Worm (Caenorhabditis elegans) whole organism, young adult: ENCODE measurements around the gene ZK643.5.

Experiments
- B0019.2 ChIP-seq: fragments of 200-800 bp; sonication (Bioruptor generic); conservative IDR thresholded peaks from 2 replicates; pipeline ENCODE4 v1.3.6; 2022; ENCODE audit warnings: missing genetic modification reagents, missing genetic modification characterization, missing compliant biosample characterization
- B0336.3 ChIP-seq: fragments of 200-800 bp; sonication (Bioruptor generic); IDR thresholded peaks from 2 replicates; pipeline ENCODE4 v1.3.6; 2022; ENCODE audit warnings: missing genetic modification characterization, missing compliant biosample characterization
- K12H6.12 ChIP-seq: fragments of 200-800 bp; sonication (Bioruptor generic); optimal IDR thresholded peaks from 2 replicates; lab custom pipeline; 2018; ENCODE audit warnings: mild to moderate bottlenecking, missing genetic modification characterization, missing compliant biosample characterization
- Y53G8AR.9 ChIP-seq: fragments of 200-800 bp; sonication (Bioruptor generic); conservative IDR thresholded peaks from 2 replicates; pipeline ENCODE4 v1.3.6; 2022; ENCODE audit warnings: missing genetic modification reagents, missing genetic modification characterization, missing compliant biosample characterization
- Y56A3A.18 ChIP-seq: fragments of 200-800 bp; sonication (Bioruptor generic); IDR thresholded peaks from 2 replicates; pipeline ENCODE4 v1.3.6; 2022; ENCODE audit warnings: missing genetic modification reagents, missing genetic modification characterization, missing compliant biosample characterization
- ZK185.1 ChIP-seq: sonication (generic microtip); optimal IDR thresholded peaks from 2 replicates; lab custom pipeline; 2016; ENCODE audit warnings: mild to moderate bottlenecking, missing genetic modification characterization, missing compliant biosample characterization; ENCODE audit not compliant: poor library complexity, severe bottlenecking
- ama-1 ChIP-seq, 3 experiments: fragments of 150-350 bp in 1 of 3; sonication (generic microtip) in 2 of 3; optimal IDR thresholded peaks; 2 replicates each; lab custom pipeline; 2014 to 2018; ENCODE audit warnings: missing biosample characterization in 2 of 3, missing genetic modification characterization in 2 of 3, missing genetic modification reagents in 2 of 3
- atf-7 ChIP-seq: sonication (generic microtip); optimal IDR thresholded peaks from 2 replicates; lab custom pipeline; 2017; ENCODE audit warnings: mild to moderate bottlenecking, missing genetic modification characterization, missing compliant biosample characterization
- athp-1 ChIP-seq: sonication (generic microtip); optimal IDR thresholded peaks from 2 replicates; lab custom pipeline; 2017; ENCODE audit warnings: mild to moderate bottlenecking, missing genetic modification characterization, missing compliant biosample characterization
- attf-5 ChIP-seq: fragments of 200-800 bp; sonication (Bioruptor generic); optimal IDR thresholded peaks from 2 replicates; lab custom pipeline; 2018; ENCODE audit warnings: mild to moderate bottlenecking, missing genetic modification characterization, missing compliant biosample characterization
- bed-1 ChIP-seq: fragments of 200-800 bp; sonication (Bioruptor generic); IDR thresholded peaks from 2 replicates; pipeline ENCODE4 v1.3.6; 2022; ENCODE audit warnings: missing genetic modification reagents, missing genetic modification characterization, missing compliant biosample characterization
- cebp-1 ChIP-seq, 2 experiments: fragments of 200-800 bp in 1 of 2; sonication (Bioruptor generic) in 1 of 2; sonication (generic microtip) in 1 of 2; IDR thresholded peaks in 1 of 2; optimal IDR thresholded peaks in 1 of 2; 2 replicates each; pipeline versions ENCODE4 v1.3.6 to Lab custom; 2017 to 2022; ENCODE audit warnings: missing compliant biosample characterization in 2 of 2, missing genetic modification characterization in 2 of 2, mild to moderate bottlenecking in 1 of 2, missing genetic modification reagents in 1 of 2, moderate library complexity in 1 of 2
- chd-7 ChIP-seq: sonication (generic microtip); optimal IDR thresholded peaks from 2 replicates; lab custom pipeline; 2016; ENCODE audit warnings: mild to moderate bottlenecking, missing genetic modification characterization, moderate library complexity, missing compliant biosample characterization
- fkh-3 ChIP-seq: sonication (generic microtip); optimal IDR thresholded peaks from 2 replicates; lab custom pipeline; 2016; ENCODE audit warnings: mild to moderate bottlenecking, missing genetic modification characterization, missing compliant biosample characterization
- hmg-1.2 ChIP-seq: fragments of 200-800 bp; sonication (Bioruptor generic); IDR thresholded peaks from 2 replicates; pipeline ENCODE4 v1.3.6; 2022; ENCODE audit warnings: missing genetic modification reagents, missing genetic modification characterization, missing compliant biosample characterization
- let-607 ChIP-seq, 2 experiments: fragments of 200-800 bp in 1 of 2; sonication (Bioruptor generic) in 1 of 2; sonication (generic microtip) in 1 of 2; optimal IDR thresholded peaks; 2 replicates each; lab custom pipeline; 2016 to 2018; ENCODE audit warnings: mild to moderate bottlenecking in 2 of 2, missing compliant biosample characterization in 2 of 2, missing genetic modification characterization in 2 of 2, moderate library complexity in 2 of 2, missing genotype in 1 of 2
- lin-35 ChIP-seq, 3 experiments: fragments of 150-350 bp in 2 of 3; sonication (generic microtip) in 1 of 3; optimal IDR thresholded peaks; 2 replicates each; lab custom pipeline; 2014 to 2018; ENCODE audit warnings: missing biosample characterization in 3 of 3, missing genetic modification characterization in 3 of 3, missing genetic modification reagents in 3 of 3
- lin-40 ChIP-seq: sonication (generic microtip); optimal IDR thresholded peaks from 2 replicates; lab custom pipeline; 2016; ENCODE audit warnings: missing genetic modification characterization, mild to moderate bottlenecking, missing compliant biosample characterization, missing genotype, missing genetic modification reagents
- madf-6 ChIP-seq: fragments of 200-800 bp; sonication (Bioruptor generic); IDR thresholded peaks from 2 replicates; pipeline ENCODE4 v1.3.6; 2022; ENCODE audit warnings: missing genetic modification reagents, missing genetic modification characterization, missing compliant biosample characterization
- nfya-2 ChIP-seq: fragments of 200-800 bp; sonication (Bioruptor generic); IDR thresholded peaks from 2 replicates; pipeline ENCODE4 v1.3.6; 2022; ENCODE audit warnings: missing genetic modification reagents, missing genetic modification characterization, missing compliant biosample characterization
- nfyb-1 ChIP-seq: fragments of 200-800 bp; sonication (Bioruptor generic); IDR thresholded peaks from 2 replicates; pipeline ENCODE4 v1.3.6; 2022; ENCODE audit warnings: missing genetic modification reagents, missing genetic modification characterization, missing compliant biosample characterization
- pbrm-1 ChIP-seq: fragments of 200-800 bp; sonication (Bioruptor generic); IDR thresholded peaks from 2 replicates; pipeline ENCODE4 v1.3.6; 2022; ENCODE audit warnings: missing genetic modification reagents, missing genetic modification characterization, missing compliant biosample characterization
- pha-4 ChIP-seq: fragments of 150-350 bp; sonication (generic microtip); optimal IDR thresholded peaks from 2 replicates; lab custom pipeline; 2014; ENCODE audit warnings: missing biosample characterization, missing genetic modification reagents, missing genetic modification characterization
- rec-8 ChIP-seq, 2 experiments: sonication (generic microtip); optimal IDR thresholded peaks; 2 replicates each; lab custom pipeline; 2016; ENCODE audit warnings: mild to moderate bottlenecking in 2 of 2, missing genetic modification characterization in 2 of 2, missing genetic modification reagents in 2 of 2, missing genotype in 2 of 2, missing biosample characterization in 1 of 2, missing compliant biosample characterization in 1 of 2, moderate library complexity in 1 of 2
- tbx-9 ChIP-seq: sonication (generic microtip); optimal IDR thresholded peaks from 2 replicates; lab custom pipeline; 2016; ENCODE audit warnings: borderline replicate concordance, missing genetic modification characterization, inconsistent platforms, missing compliant biosample characterization
- tlf-1 ChIP-seq: fragments of 200-800 bp; sonication (Bioruptor generic); optimal IDR thresholded peaks from 2 replicates; lab custom pipeline; 2018; ENCODE audit warnings: mild to moderate bottlenecking, missing genetic modification characterization, missing compliant biosample characterization
- unc-130 ChIP-seq: sonication (generic microtip); optimal IDR thresholded peaks from 2 replicates; lab custom pipeline; 2016; ENCODE audit warnings: missing genetic modification reagents, missing genetic modification characterization, missing compliant biosample characterization
- xnd-1 ChIP-seq: sonication (generic microtip); optimal IDR thresholded peaks from 2 replicates; lab custom pipeline; 2016; ENCODE audit warnings: missing genotype, missing genetic modification reagents, missing genetic modification characterization, missing compliant biosample characterization
- zfh-2 ChIP-seq: fragments of 200-800 bp; sonication (Bioruptor generic); conservative IDR thresholded peaks from 2 replicates; pipeline ENCODE4 v1.3.6; 2022; ENCODE audit warnings: missing genetic modification reagents, missing genetic modification characterization, missing compliant biosample characterization
- zim-3 ChIP-seq: sonication (generic microtip); optimal IDR thresholded peaks from 2 replicates; lab custom pipeline; 2017; ENCODE audit warnings: mild to moderate bottlenecking, missing genetic modification characterization, moderate library complexity, missing compliant biosample characterization
- ztf-22 ChIP-seq: fragments of 200-800 bp; sonication (Bioruptor generic); optimal IDR thresholded peaks from 2 replicates; lab custom pipeline; 2018; ENCODE audit warnings: mild to moderate bottlenecking, missing genetic modification characterization, moderate library complexity, missing compliant biosample characterization

The ZK643.5 gene

DNA sequence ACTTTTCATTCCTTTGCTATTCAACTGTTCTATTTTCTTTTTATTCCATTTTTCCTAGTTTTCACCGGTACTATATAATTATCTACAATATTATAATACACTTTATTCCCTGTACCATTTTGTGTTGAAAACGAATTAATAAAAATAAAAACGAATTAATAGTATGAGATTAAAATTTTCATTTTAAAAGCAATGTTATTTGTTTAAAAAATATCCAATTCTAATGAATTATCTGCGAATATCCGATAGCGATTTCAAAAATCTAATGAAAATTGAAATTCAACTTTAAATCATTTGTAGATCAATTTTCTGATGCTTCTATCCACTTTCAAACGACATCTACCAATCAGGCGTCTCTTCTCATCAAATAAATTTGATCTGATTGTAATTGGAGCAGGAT lies 42.5 kb downstream of the ZK643.5 start, which contains the start of gene trxr-2 (continued):
- no peak for TF ChIP-seq unc-130 (GFP tag; lab: Kevin White, UChicago)
- TF ChIP-seq, all 124 proteins: peak for 0

DNA sequence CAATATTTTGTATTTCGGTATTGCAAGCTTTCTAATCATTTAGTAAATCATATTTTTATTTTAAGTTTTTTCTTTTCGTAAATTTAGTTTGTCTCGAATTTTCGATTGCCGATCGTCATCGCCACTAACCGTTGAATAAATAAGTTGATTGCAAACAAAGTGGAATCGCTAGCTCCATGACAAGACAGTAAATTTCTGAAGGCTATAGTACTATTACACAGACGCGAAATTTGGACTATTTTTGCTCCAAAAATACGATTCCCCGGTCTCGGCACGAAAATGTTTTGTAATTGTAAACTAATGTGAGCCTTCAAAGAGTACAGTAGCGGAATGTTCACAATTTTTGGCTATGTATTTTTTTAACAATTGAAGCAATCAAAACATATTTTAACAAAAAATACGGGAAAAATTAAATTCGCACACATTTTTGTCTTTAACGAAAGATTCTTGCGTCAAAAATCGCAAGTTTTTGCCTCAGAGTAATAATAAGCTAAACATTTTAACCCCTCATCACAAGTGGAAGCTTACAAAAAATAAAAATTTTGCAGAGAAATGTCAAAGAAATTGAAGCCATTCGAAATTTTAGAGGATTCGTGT lies 44.3 kb downstream of the ZK643.5 start, which contains the start of gene tpk-1:
Gene tpk-1 (plus strand): TSS at position 547 of the 597 bp plus-strand sequence.
- TF ChIP-seq lin-40 (tag; lab: Kevin White, UChicago) (no peak), nfya-2 (GFP tag; lab: Robert Waterston, UW) (no peak), tlf-1 (GFP tag; lab: Kevin White, UChicago) (no peak), B0336.3 (GFP tag; lab: Robert Waterston, UW) (no peak), fkh-3 (tag; lab: Kevin White, UChicago) (no peak), Y53G8AR.9 (0 out of 2 replicates have a peak, but pooled peaks have one; percentile 45), atf-7 (tag; lab: Kevin White, UChicago) (peak; percentile 2), nfyb-1 (GFP tag; lab: Robert Waterston, UW) (peak; percentile 51; the same call in 1 of the 2 replicates)

DNA sequence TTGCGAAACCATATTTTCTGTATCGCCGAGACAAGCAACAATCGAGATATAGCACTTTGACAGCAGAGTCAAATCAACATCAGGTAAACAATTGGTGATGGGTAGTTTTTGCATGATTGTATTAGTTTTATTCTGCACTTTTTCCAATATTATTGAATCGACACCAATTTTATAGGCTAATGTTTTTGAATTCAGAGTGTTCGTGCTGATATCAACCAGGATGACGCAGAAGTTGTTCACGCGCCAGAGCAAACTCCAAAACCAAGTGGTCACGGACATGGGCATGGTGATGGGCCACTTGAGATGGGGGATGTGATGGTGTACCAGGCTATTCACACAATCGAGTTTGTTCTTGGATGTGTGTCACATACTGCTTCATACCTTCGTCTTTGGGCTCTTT lies 45.9 kb downstream of the ZK643.5 start:
- no peak for TF ChIP-seq B0019.2
- TF ChIP-seq ztf-22 (GFP tag; lab: Kevin White, UChicago), result no peak
- no peak for TF ChIP-seq athp-1
- TF ChIP-seq rec-8 (tag; optimal IDR thresholded peaks at IDR 0.05; lab: Kevin White, UChicago), result no peak

DNA sequence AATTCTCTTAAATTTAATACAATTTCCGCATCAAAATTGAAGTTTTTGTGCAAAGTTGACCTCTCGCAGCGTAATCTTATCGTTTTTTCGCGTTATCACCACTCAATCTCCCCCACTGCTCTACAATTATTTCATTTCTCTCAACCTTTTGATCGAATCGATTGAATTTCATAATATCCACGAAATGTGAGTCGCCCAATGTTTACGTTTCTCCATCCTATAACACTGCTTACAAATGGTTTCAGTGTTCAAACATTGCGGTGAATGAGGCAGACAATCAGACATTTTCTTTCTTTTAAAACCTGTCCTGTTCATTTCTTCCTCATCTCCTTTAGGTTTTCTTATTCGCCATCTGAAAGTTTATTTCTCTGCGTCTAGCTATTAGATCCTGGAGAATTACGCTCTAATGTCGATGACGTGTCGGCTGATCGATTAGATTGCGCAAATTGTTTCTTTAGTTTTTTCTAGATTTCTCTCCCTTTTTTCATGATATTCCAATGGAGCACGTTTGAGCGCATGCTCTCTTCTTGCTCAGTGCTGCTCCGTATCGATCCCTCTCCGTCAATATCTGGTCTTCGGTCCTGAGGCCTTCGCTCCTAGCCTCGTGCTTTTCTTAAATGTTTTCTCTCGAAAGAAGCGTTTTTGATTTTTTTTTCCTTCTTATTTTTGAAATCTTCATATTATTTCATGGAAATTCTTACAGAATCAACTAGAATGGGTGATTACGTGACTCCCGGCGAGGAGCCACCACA lies 50.9 kb downstream of the ZK643.5 start, which contains the start of gene unc-32:
Gene unc-32 (plus strand): TSS at position 702 of the 752 bp plus-strand sequence.
- TF ChIP-seq pha-4 (tag; lab: Kevin White, UChicago), result peak; percentile 37
- peak in 1 of 2 experiments; percentile 29 for TF ChIP-seq let-607 (tag; optimal IDR thresholded peaks at IDR 0.05; lab: Kevin White, UChicago)
- no peak for TF ChIP-seq tbx-9 (tag; lab: Kevin White, UChicago)
- TF ChIP-seq ama-1 (optimal IDR thresholded peaks at IDR 0.05; lab: Kevin White, UChicago), result no peak
- peak in 1 of 2 experiments; percentile 17 for TF ChIP-seq ama-1 (GFP tag; optimal IDR thresholded peaks at IDR 0.05; lab: Kevin White, UChicago)
- TF ChIP-seq zfh-2 (GFP tag; lab: Robert Waterston, UW), result peak; percentile 59
- peak; percentile 18 for TF ChIP-seq lin-40 (tag; lab: Kevin White, UChicago)
- no peak for TF ChIP-seq ZK185.1 (tag; lab: Kevin White, UChicago)
- TF ChIP-seq hmg-1.2, result 0 out of 2 replicates have a peak, but pooled peaks have one; percentile 5
- peak; percentile 68 for TF ChIP-seq cebp-1 (GFP tag; IDR thresholded peaks at IDR 0.05; lab: Robert Waterston, UW)
- peak; percentile 84 for TF ChIP-seq cebp-1 (tag; optimal IDR thresholded peaks at IDR 0.05; lab: Kevin White, UChicago)
- peak in 1 of 3 experiments; percentile 53 for TF ChIP-seq lin-35 (GFP tag; optimal IDR thresholded peaks at IDR 0.05; lab: Kevin White, UChicago)
- peak; percentile 22 for TF ChIP-seq athp-1
- no peak for TF ChIP-seq bed-1 (GFP tag; lab: Robert Waterston, UW)
- peak; percentile 24 for TF ChIP-seq K12H6.12
- TF ChIP-seq nfyb-1 (GFP tag; lab: Robert Waterston, UW), result no peak
- 0 out of 2 replicates have a peak, but pooled peaks have one; percentile 8 for TF ChIP-seq madf-6 (GFP tag; lab: Robert Waterston, UW)
- peak; percentile 47; the same call in 1 of the 2 replicates for TF ChIP-seq pbrm-1 (GFP tag; lab: Robert Waterston, UW)
- TF ChIP-seq chd-7 (tag; lab: Kevin White, UChicago), result peak; percentile 21
- TF ChIP-seq Y56A3A.18 (GFP tag; lab: Robert Waterston, UW), result no peak
- TF ChIP-seq attf-5 (GFP tag; lab: Kevin White, UChicago), result peak; percentile 22
- TF ChIP-seq xnd-1, result no peak
- TF ChIP-seq zim-3 (tag; lab: Kevin White, UChicago), result no peak
